In genomic region chrII:2966350-2966749, ce11 we compare ENCODE assay signal across 3 worm cellular contexts.
TF ChIP-seq lines count a peak whose summit lies in the region.

No protein-coding gene starts in this region.

TF ChIP-seq in whole organism, late embryonic, 69 proteins besides CTCF, POLR2A, EP300 and RAD21:
- TF ChIP-seq unc-42 (tag; optimal IDR thresholded peaks at IDR 0.05; lab: Kevin White, UChicago) (peak; percentile 1), K09A11.1 (tag; optimal IDR thresholded peaks at IDR 0.05; lab: Kevin White, UChicago; ENCODE audit: insufficient read depth) (no peak)

TF ChIP-seq in whole organism, midembryonic, 9 proteins besides CTCF, POLR2A, EP300 and RAD21:
- TF ChIP-seq ztf-23 (GFP tag; IDR thresholded peaks at IDR 0.05; lab: Robert Waterston, UW) (peak; percentile 64), ref-1 (GFP tag; conservative IDR thresholded peaks at IDR 0.05; lab: Robert Waterston, UW) (no peak)

TF ChIP-seq in whole organism, young adult, 124 proteins besides CTCF, POLR2A, EP300 and RAD21:
- no peak for TF ChIP-seq nfya-1 (tag; optimal IDR thresholded peaks at IDR 0.05; lab: Kevin White, UChicago; ENCODE audit: borderline replicate concordance, insufficient read depth)
- TF ChIP-seq hsf-1 (GFP tag; IDR thresholded peaks at IDR 0.05; lab: Robert Waterston, UW): 0 out of 2 replicates have a peak, but pooled peaks have one; percentile 28
- TF ChIP-seq ztf-28 (GFP tag; IDR thresholded peaks at IDR 0.05; lab: Robert Waterston, UW): 0 out of 2 replicates have a peak, but pooled peaks have one; percentile 26
TF ChIP-seq in whole organism, young adult: peak in this region for 2.
